Worm (Caenorhabditis elegans) whole organism, dauer: ENCODE results near the gene nspb-11.

Experiments
- unc-62 ChIP-seq: sonication (generic microtip); optimal IDR thresholded peaks from 2 replicates; lab custom pipeline; 2017; ENCODE audit warnings: missing biosample characterization, missing genetic modification reagents, missing genetic modification characterization

Gene nspb-11

ce11 chrII:12954670-12955069 is 47.5 kb downstream of the nspb-11 start, which contains the start of the genes Y38F1A.1 and Y38F1A.2:
Gene Y38F1A.1, minus strand, starts transcription at chrII:12954770.
Gene Y38F1A.2, plus strand, starts transcription at chrII:12954958.
- no peak for TF ChIP-seq unc-62 (GFP tag; lab: Kevin White, UChicago)
